Worm (Caenorhabditis elegans) whole organism, L1 larva: ENCODE data around the gene R05A10.6.

ENCODE experiments used
- aly-2 ChIP-seq: fragments of 150-350 bp; optimal IDR thresholded peaks from 2 replicates; lab custom pipeline; 2014; ENCODE audit warnings: missing biosample characterization, missing genetic modification characterization
- ceh-82 ChIP-seq, 3 experiments: fragments of 150-350 bp in 1 of 3; sonication (generic microtip) in 2 of 3; optimal IDR thresholded peaks; 2 replicates each; lab custom pipeline; 2014 to 2017; ENCODE audit warnings: missing biosample characterization in 3 of 3, missing genetic modification characterization in 3 of 3
- dpl-1 ChIP-seq, 3 experiments: fragments of 150-350 bp in 2 of 3; sonication (generic microtip) in 1 of 3; optimal IDR thresholded peaks; 2 replicates each; lab custom pipeline; 2014 to 2017; ENCODE audit warnings: missing biosample characterization in 3 of 3, missing genetic modification characterization in 3 of 3, missing genetic modification reagents in 3 of 3
- fos-1 ChIP-seq: fragments of 150-350 bp; optimal IDR thresholded peaks from 2 replicates; lab custom pipeline; 2014; ENCODE audit warnings: missing biosample characterization, missing genetic modification characterization
- hlh-4 ChIP-seq: sonication (generic microtip); optimal IDR thresholded peaks from 2 replicates; lab custom pipeline; 2016; ENCODE audit warnings: mild to moderate bottlenecking, missing genetic modification characterization, missing compliant biosample characterization
- jun-1 ChIP-seq: fragments of 150-350 bp; optimal IDR thresholded peaks from 2 replicates; lab custom pipeline; 2014; ENCODE audit warnings: missing biosample characterization, missing genetic modification reagents, missing genetic modification characterization
- mdl-1 ChIP-seq, 2 experiments: fragments of 150-350 bp; optimal IDR thresholded peaks; 2 replicates each; lab custom pipeline; 2014 to 2017; ENCODE audit warnings: missing biosample characterization in 2 of 2, missing genetic modification characterization in 2 of 2, inconsistent platforms in 1 of 2
- nhr-237 ChIP-seq: fragments of 150-350 bp; optimal IDR thresholded peaks from 2 replicates; lab custom pipeline; 2014; ENCODE audit warnings: missing biosample characterization, missing genetic modification characterization
- nhr-77 ChIP-seq: fragments of 150-350 bp; optimal IDR thresholded peaks from 2 replicates; lab custom pipeline; 2014; ENCODE audit warnings: missing biosample characterization, missing genetic modification characterization
- nhr-84 ChIP-seq: sonication (generic microtip); optimal IDR thresholded peaks from 2 replicates; lab custom pipeline; 2017; ENCODE audit warnings: missing biosample characterization, missing genetic modification characterization
- nhr-85 ChIP-seq: sonication (generic microtip); peaks from one replicate; lab custom pipeline; 2016; ENCODE audit warnings: missing genetic modification characterization, inconsistent platforms, missing compliant biosample characterization
- tlp-1 ChIP-seq: fragments of 150-350 bp; optimal IDR thresholded peaks from 2 replicates; lab custom pipeline; 2014; ENCODE audit warnings: missing biosample characterization, missing genetic modification characterization
- unc-98 ChIP-seq: fragments of 200-800 bp; sonication (Bioruptor generic); IDR thresholded peaks from 2 replicates; pipeline ENCODE4 v1.3.6; 2022; ENCODE audit warnings: missing genetic modification characterization, missing compliant biosample characterization
- ztf-11 ChIP-seq, 2 experiments: sonication (generic microtip); optimal IDR thresholded peaks; 2 replicates each; lab custom pipeline; 2016 to 2017; ENCODE audit warnings: missing genetic modification characterization in 2 of 2, missing biosample characterization in 1 of 2, missing compliant biosample characterization in 1 of 2

DNA sequence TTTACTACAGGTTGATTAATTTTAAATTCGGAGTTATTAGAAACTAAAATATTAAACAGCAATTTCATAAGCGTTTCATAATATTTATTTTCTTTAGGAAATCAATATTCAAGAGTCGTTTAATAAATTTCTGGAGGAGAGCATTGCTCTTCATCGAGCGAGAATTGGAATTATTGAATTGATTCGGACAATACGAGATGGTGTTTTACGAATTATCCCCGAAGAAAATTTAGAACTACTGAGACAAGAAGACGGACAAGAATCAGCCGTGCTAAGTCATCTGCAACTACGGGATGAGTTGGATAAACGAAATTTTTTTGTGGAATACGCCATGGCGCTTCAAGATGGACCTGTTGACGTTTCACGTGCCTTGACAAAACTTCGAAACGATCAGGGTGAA, 28.7 kb downstream of the R05A10.6 start:
- TF ChIP-seq ztf-11 (tag; optimal IDR thresholded peaks at IDR 0.05; lab: Kevin White, UChicago) = no peak
- TF ChIP-seq unc-98 (GFP tag; lab: Robert Waterston, UW) = no peak
- TF ChIP-seq aly-2 (tag; lab: Kevin White, UChicago) = no peak
- no peak for TF ChIP-seq hlh-4 (tag; lab: Kevin White, UChicago)
- no peak for TF ChIP-seq tlp-1 (tag; lab: Kevin White, UChicago)
- TF ChIP-seq jun-1 (tag; lab: Kevin White, UChicago) = no peak
- TF ChIP-seq nhr-237 = no peak
- no peak for TF ChIP-seq fos-1 (tag; lab: Kevin White, UChicago)
- no peak for TF ChIP-seq ceh-82 (tag; optimal IDR thresholded peaks at IDR 0.05; lab: Kevin White, UChicago)
- TF ChIP-seq dpl-1 (GFP tag; optimal IDR thresholded peaks at IDR 0.05; lab: Kevin White, UChicago) = no peak
- no peak for TF ChIP-seq nhr-77 (tag; lab: Kevin White, UChicago)
- TF ChIP-seq nhr-84 (tag; lab: Kevin White, UChicago) = no peak
- no peak for TF ChIP-seq mdl-1 (tag; optimal IDR thresholded peaks at IDR 0.05; lab: Kevin White, UChicago)
- no peak for TF ChIP-seq nhr-85 (tag; lab: Kevin White, UChicago)
